Worm (Caenorhabditis elegans) whole organism, L2 larva: Measurements from ENCODE around the gene K01H12.4.
A peak's percentile ranks its signal among the peaks of the same experiment; 100 is the strongest.

Source experiments
- C34F6.9 ChIP-seq: fragments of 150-350 bp; optimal IDR thresholded peaks from 2 replicates; lab custom pipeline; 2014; ENCODE audit warnings: missing biosample characterization, missing genetic modification characterization
- F13H6.1 ChIP-seq: sonication (generic microtip); optimal IDR thresholded peaks from 2 replicates; lab custom pipeline; 2016; ENCODE audit warnings: missing genetic modification characterization, missing compliant biosample characterization
- R02D3.7 ChIP-seq: fragments of 150-350 bp; optimal IDR thresholded peaks from 2 replicates; lab custom pipeline; 2014; ENCODE audit warnings: missing biosample characterization, missing genetic modification characterization
- aly-2 ChIP-seq: fragments of 150-350 bp; optimal IDR thresholded peaks from 2 replicates; lab custom pipeline; 2014; ENCODE audit warnings: missing biosample characterization, missing genetic modification characterization
- blmp-1 ChIP-seq: sonication (generic microtip); optimal IDR thresholded peaks from 2 replicates; lab custom pipeline; 2017; ENCODE audit warnings: missing genetic modification characterization, mild to moderate bottlenecking, missing compliant biosample characterization, antibody characterized with exemption, moderate library complexity; ENCODE audit not compliant: insufficient read depth
- crh-2 ChIP-seq: sonication (generic microtip); optimal IDR thresholded peaks from 2 replicates; lab custom pipeline; 2017; ENCODE audit warnings: missing biosample characterization, missing genetic modification characterization
- elt-1 ChIP-seq: fragments of 150-350 bp; optimal IDR thresholded peaks from 2 replicates; lab custom pipeline; 2014; ENCODE audit warnings: missing biosample characterization, missing genetic modification characterization
- elt-3 ChIP-seq: sonication (generic microtip); optimal IDR thresholded peaks from 2 replicates; lab custom pipeline; 2017; ENCODE audit warnings: missing biosample characterization, missing genetic modification characterization
- fos-1 ChIP-seq: fragments of 150-350 bp; optimal IDR thresholded peaks from 2 replicates; lab custom pipeline; 2014; ENCODE audit warnings: missing biosample characterization, missing genetic modification characterization
- gmeb-1 ChIP-seq: fragments of 150-350 bp; optimal IDR thresholded peaks from 2 replicates; lab custom pipeline; 2014; ENCODE audit warnings: missing biosample characterization, missing genetic modification characterization
- lin-39 ChIP-seq: fragments of 150-350 bp; optimal IDR thresholded peaks from 2 replicates; lab custom pipeline; 2014; ENCODE audit warnings: missing biosample characterization, missing genetic modification reagents, missing genetic modification characterization
- lsy-2 ChIP-seq, 2 experiments: fragments of 150-350 bp in 1 of 2; sonication (generic microtip) in 1 of 2; optimal IDR thresholded peaks; 2 replicates each; lab custom pipeline; 2014 to 2017; ENCODE audit warnings: missing biosample characterization in 2 of 2, missing genetic modification characterization in 2 of 2
- mab-5 ChIP-seq: fragments of 150-350 bp; optimal IDR thresholded peaks from 2 replicates; lab custom pipeline; 2014; ENCODE audit warnings: missing biosample characterization, missing genetic modification characterization
- mdl-1 ChIP-seq, 2 experiments: fragments of 150-350 bp in 1 of 2; sonication (generic microtip) in 1 of 2; optimal IDR thresholded peaks; 2 replicates each; lab custom pipeline; 2017; ENCODE audit warnings: missing biosample characterization in 2 of 2, missing genetic modification characterization in 2 of 2
- nhr-10 ChIP-seq: sonication (generic microtip); optimal IDR thresholded peaks from 2 replicates; lab custom pipeline; 2017; ENCODE audit warnings: missing biosample characterization, missing genetic modification characterization
- nhr-11 ChIP-seq: fragments of 150-350 bp; optimal IDR thresholded peaks from 2 replicates; lab custom pipeline; 2014; ENCODE audit warnings: missing biosample characterization, missing genetic modification characterization
- nhr-12 ChIP-seq: fragments of 150-350 bp; optimal IDR thresholded peaks from 2 replicates; lab custom pipeline; 2014; ENCODE audit warnings: missing biosample characterization, missing genetic modification characterization
- nhr-129 ChIP-seq: fragments of 150-350 bp; optimal IDR thresholded peaks from 2 replicates; lab custom pipeline; 2014; ENCODE audit warnings: missing biosample characterization, missing genetic modification characterization
- nhr-21 ChIP-seq: fragments of 150-350 bp; optimal IDR thresholded peaks from 2 replicates; lab custom pipeline; 2014; ENCODE audit warnings: missing biosample characterization, missing genetic modification characterization
- nhr-6 ChIP-seq: fragments of 150-350 bp; optimal IDR thresholded peaks from 2 replicates; lab custom pipeline; 2014; ENCODE audit warnings: missing biosample characterization, missing genetic modification characterization
- peb-1 ChIP-seq: fragments of 150-350 bp; optimal IDR thresholded peaks from 2 replicates; lab custom pipeline; 2014; ENCODE audit warnings: missing biosample characterization, missing genetic modification characterization
- sem-4 ChIP-seq: fragments of 150-350 bp; optimal IDR thresholded peaks from 2 replicates; lab custom pipeline; 2014; ENCODE audit warnings: missing biosample characterization, missing genetic modification reagents, missing genetic modification characterization
- sma-3 ChIP-seq: sonication (generic microtip); optimal IDR thresholded peaks from 2 replicates; lab custom pipeline; 2016; ENCODE audit warnings: missing genetic modification reagents, missing genetic modification characterization, missing compliant biosample characterization
- sma-9 ChIP-seq, 2 experiments: fragments of 150-350 bp in 1 of 2; sonication (generic microtip) in 1 of 2; optimal IDR thresholded peaks; 2 replicates each; lab custom pipeline; 2014 to 2016; ENCODE audit warnings: missing genetic modification characterization in 2 of 2, mild to moderate bottlenecking in 1 of 2, missing biosample characterization in 1 of 2, missing compliant biosample characterization in 1 of 2, missing genetic modification reagents in 1 of 2, moderate library complexity in 1 of 2
- snpc-4 ChIP-seq: fragments of 150-350 bp; optimal IDR thresholded peaks from 2 replicates; lab custom pipeline; 2014; ENCODE audit warnings: missing biosample characterization, missing genetic modification characterization
- unc-55 ChIP-seq: fragments of 150-350 bp; sonication (generic microtip); optimal IDR thresholded peaks from 3 replicates; lab custom pipeline; 2014; ENCODE audit warnings: missing biosample characterization, missing genetic modification reagents, missing genetic modification characterization
- zag-1 ChIP-seq: fragments of 150-350 bp; optimal IDR thresholded peaks from 2 replicates; lab custom pipeline; 2014; ENCODE audit warnings: missing biosample characterization, missing genetic modification characterization
- ztf-1 ChIP-seq: fragments of 200-800 bp; sonication (Bioruptor generic); conservative IDR thresholded peaks from 2 replicates; pipeline ENCODE4 v1.3.6; 2022; ENCODE audit warnings: missing genetic modification characterization, missing compliant biosample characterization
- ztf-11 ChIP-seq: sonication (generic microtip); optimal IDR thresholded peaks from 2 replicates; lab custom pipeline; 2017; ENCODE audit warnings: missing biosample characterization, missing genetic modification characterization

Gene K01H12.4

ce11 chrIV:9733904-9734303 lies 21.0 kb downstream of the K01H12.4 start:
- TF ChIP-seq C34F6.9 (tag; lab: Kevin White, UChicago) = no peak

ce11 chrIV:9734861-9735260 lies 22.0 kb downstream of the K01H12.4 start:
- TF ChIP-seq lsy-2 (tag; optimal IDR thresholded peaks at IDR 0.05; lab: Kevin White, UChicago) (peak in 1 of 2 experiments; percentile 3), nhr-10 (tag; lab: Kevin White, UChicago) (no peak), nhr-21 (tag; lab: Kevin White, UChicago) (no peak), gmeb-1 (tag; lab: Kevin White, UChicago) (no peak), sma-3 (GFP tag; lab: Kevin White, UChicago) (no peak)

- TF ChIP-seq unc-55 (GFP tag; lab: Kevin White, UChicago) = no peak
- peak; percentile 61 for TF ChIP-seq crh-2
- TF ChIP-seq sma-9 (GFP tag; optimal IDR thresholded peaks at IDR 0.05; lab: Kevin White, UChicago) = peak; percentile 67
- TF ChIP-seq sma-9 (tag; optimal IDR thresholded peaks at IDR 0.05; lab: Kevin White, UChicago) = no peak
- peak; percentile 3 for TF ChIP-seq sma-3 (GFP tag; lab: Kevin White, UChicago)
- no peak for TF ChIP-seq F13H6.1
- TF ChIP-seq mab-5 = peak; percentile 31
- TF ChIP-seq blmp-1 (tag; lab: Kevin White, UChicago) = peak; percentile 37
- peak in 1 of 2 experiments; percentile 63 for TF ChIP-seq lsy-2 (tag; optimal IDR thresholded peaks at IDR 0.05; lab: Kevin White, UChicago)
- TF ChIP-seq nhr-129 (tag; lab: Kevin White, UChicago) = peak; percentile 33
- peak; percentile 92 for TF ChIP-seq fos-1 (tag; lab: Kevin White, UChicago)
- TF ChIP-seq ztf-11 (tag; lab: Kevin White, UChicago) = no peak
- TF ChIP-seq nhr-6 (tag; lab: Kevin White, UChicago) = no peak
- TF ChIP-seq C34F6.9 (tag; lab: Kevin White, UChicago) = peak; percentile 3
These were observed 22.9 kb downstream of the K01H12.4 start for ce11 chrIV:9735750-9736149.

ce11 chrIV:9737204-9737790 lies 24.4 kb downstream of the K01H12.4 start, which contains the start of gene cka-1:
Gene cka-1 (minus strand): TSS chrIV:9737621.
- TF ChIP-seq sem-4 (tag; lab: Kevin White, UChicago) (peak; percentile 20), fos-1 (tag; lab: Kevin White, UChicago) (peak; percentile 63), lin-39 (tag; lab: Kevin White, UChicago) (no peak), sma-3 (GFP tag; lab: Kevin White, UChicago) (peak; percentile 19), R02D3.7 (no peak), sma-9 (GFP tag; optimal IDR thresholded peaks at IDR 0.05; lab: Kevin White, UChicago) (peak; percentile 0), sma-9 (tag; optimal IDR thresholded peaks at IDR 0.05; lab: Kevin White, UChicago) (no peak), F13H6.1 (peak; percentile 31), nhr-129 (tag; lab: Kevin White, UChicago) (peak; percentile 26)

ce11 chrIV:9738194-9738593 lies 25.3 kb downstream of the K01H12.4 start, which contains the start of gene C28D4.10:
Gene C28D4.10 (plus strand): TSS chrIV:9738494.
- no peak for TF ChIP-seq snpc-4 (tag; lab: Kevin White, UChicago)

ce11 chrIV:9739001-9739400 lies 26.1 kb downstream of the K01H12.4 start:
- no peak for TF ChIP-seq snpc-4 (tag; lab: Kevin White, UChicago)
- no peak for TF ChIP-seq gmeb-1 (tag; lab: Kevin White, UChicago)
- no peak for TF ChIP-seq nhr-129 (tag; lab: Kevin White, UChicago)
- TF ChIP-seq ztf-1 (GFP tag; lab: Robert Waterston, UW) = no peak
- TF ChIP-seq aly-2 (tag; lab: Kevin White, UChicago) = no peak
- no peak for TF ChIP-seq elt-1 (tag; lab: Kevin White, UChicago)
- TF ChIP-seq crh-2 = no peak
- TF ChIP-seq sma-9 (GFP tag; optimal IDR thresholded peaks at IDR 0.05; lab: Kevin White, UChicago) = no peak
- no peak for TF ChIP-seq sma-9 (tag; optimal IDR thresholded peaks at IDR 0.05; lab: Kevin White, UChicago)
- TF ChIP-seq mdl-1 (tag; optimal IDR thresholded peaks at IDR 0.05; lab: Kevin White, UChicago) = no peak
- TF ChIP-seq nhr-12 (tag; lab: Kevin White, UChicago) = no peak
- TF ChIP-seq nhr-11 (tag; lab: Kevin White, UChicago) = no peak
- TF ChIP-seq peb-1 (tag; lab: Kevin White, UChicago) = no peak
- TF ChIP-seq nhr-10 (tag; lab: Kevin White, UChicago) = no peak
- no peak for TF ChIP-seq zag-1 (tag; lab: Kevin White, UChicago)
- no peak for TF ChIP-seq lin-39 (tag; lab: Kevin White, UChicago)
- TF ChIP-seq elt-3 (tag; lab: Kevin White, UChicago) = no peak
- no peak for TF ChIP-seq fos-1 (tag; lab: Kevin White, UChicago)
